Worm (Caenorhabditis elegans): Measurements from ENCODE around the gene C46G7.1.

ce11 chrIV:5977276-5977675, 40.5 kb upstream of the C46G7.1 start:
- peak; percentile 25 for TF ChIP-seq him-1 (tag; optimal IDR thresholded peaks at IDR 0.05)
- TF ChIP-seq W03F9.2 (tag; optimal IDR thresholded peaks at IDR 0.05), result no peak

Data from whole organism, L4/young adult.